Worm (Caenorhabditis elegans) whole organism, L3 larva: ENCODE data around the gene frpr-10.

Source experiments
- ama-1 ChIP-seq: fragments of 150-350 bp; optimal IDR thresholded peaks from 2 replicates; lab custom pipeline; 2018
- ceh-28 ChIP-seq: fragments of 150-350 bp; optimal IDR thresholded peaks from 2 replicates; lab custom pipeline; 2014; ENCODE audit warnings: missing biosample characterization, missing genetic modification reagents, missing genetic modification characterization
- elt-2 ChIP-seq: sonication (generic microtip); optimal IDR thresholded peaks from 2 replicates; lab custom pipeline; 2016; ENCODE audit warnings: missing genetic modification reagents, mild to moderate bottlenecking, missing genetic modification characterization, missing compliant biosample characterization
- jun-1 ChIP-seq: fragments of 150-350 bp; optimal IDR thresholded peaks from 2 replicates; lab custom pipeline; 2014; ENCODE audit warnings: missing biosample characterization, missing genetic modification reagents, missing genetic modification characterization
- lin-15B ChIP-seq: fragments of 150-350 bp; optimal IDR thresholded peaks from 2 replicates; lab custom pipeline; 2014; ENCODE audit warnings: missing biosample characterization, missing genetic modification characterization
- nfya-1 ChIP-seq: sonication (generic microtip); optimal IDR thresholded peaks from 2 replicates; lab custom pipeline; 2017; ENCODE audit warnings: missing genetic modification characterization, mild to moderate bottlenecking, missing compliant biosample characterization, antibody characterized with exemption, moderate library complexity; ENCODE audit not compliant: insufficient read depth
- nhr-12 ChIP-seq: fragments of 150-350 bp; optimal IDR thresholded peaks from 2 replicates; lab custom pipeline; 2014; ENCODE audit warnings: missing biosample characterization, missing genetic modification characterization
- nhr-237 ChIP-seq: fragments of 150-350 bp; optimal IDR thresholded peaks from 2 replicates; lab custom pipeline; 2014; ENCODE audit warnings: missing biosample characterization, missing genetic modification characterization
- nhr-28 ChIP-seq: fragments of 150-350 bp; optimal IDR thresholded peaks from 2 replicates; lab custom pipeline; 2014; ENCODE audit warnings: missing biosample characterization, missing genetic modification characterization
- nhr-43 ChIP-seq: sonication (generic microtip); optimal IDR thresholded peaks from 2 replicates; lab custom pipeline; 2016; ENCODE audit warnings: mild to moderate bottlenecking, missing genetic modification characterization, missing compliant biosample characterization; ENCODE audit not compliant: poor library complexity, severe bottlenecking
- pqm-1 ChIP-seq: fragments of 150-350 bp; optimal IDR thresholded peaks from 2 replicates; lab custom pipeline; 2017; ENCODE audit warnings: missing biosample characterization, missing genetic modification characterization, inconsistent platforms
- skn-1 ChIP-seq: fragments of 150-350 bp; optimal IDR thresholded peaks from 2 replicates; lab custom pipeline; 2014; ENCODE audit warnings: missing biosample characterization, missing genetic modification characterization
- unc-39 ChIP-seq: sonication (generic microtip); optimal IDR thresholded peaks from 4 replicates; lab custom pipeline; 2017; ENCODE audit warnings: missing biosample characterization, missing genetic modification characterization
- unc-62 ChIP-seq: fragments of 150-350 bp; sonication (generic microtip); optimal IDR thresholded peaks from 4 replicates; lab custom pipeline; 2014; ENCODE audit warnings: missing biosample characterization, missing genetic modification reagents, missing genetic modification characterization

DNA sequence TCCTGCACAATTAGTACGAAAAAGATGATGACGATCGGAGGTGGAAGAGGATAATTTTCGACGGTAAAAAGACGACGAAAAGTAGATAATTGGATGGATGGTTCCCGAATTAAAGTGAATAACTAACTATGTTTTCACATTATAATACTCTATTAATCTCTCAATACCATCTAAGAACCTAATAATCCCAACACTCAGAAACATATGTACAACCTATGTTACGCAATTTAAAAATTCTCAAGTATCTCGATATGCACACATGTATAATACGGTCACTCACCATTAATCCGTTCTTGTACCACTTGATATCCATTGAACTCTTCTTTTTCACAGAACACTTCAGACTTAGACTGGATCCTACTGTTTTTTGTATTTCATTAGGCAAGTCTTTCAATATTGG lies 43.2 kb downstream of the frpr-10 start:
- no peak for TF ChIP-seq unc-62 (GFP tag; lab: Kevin White, UChicago)
- no peak for TF ChIP-seq nhr-28 (tag; lab: Kevin White, UChicago)
- TF ChIP-seq nhr-43 (tag; lab: Kevin White, UChicago) = no peak
- no peak for TF ChIP-seq pqm-1 (tag; lab: Kevin White, UChicago)
- TF ChIP-seq jun-1 (tag; lab: Kevin White, UChicago) = no peak
- no peak for TF ChIP-seq lin-15B (tag; lab: Kevin White, UChicago)
- no peak for TF ChIP-seq nhr-237
- TF ChIP-seq skn-1 = no peak
- TF ChIP-seq nhr-12 (tag; lab: Kevin White, UChicago) = no peak
- no peak for TF ChIP-seq nfya-1 (tag; lab: Kevin White, UChicago)
- no peak for TF ChIP-seq elt-2 (tag; lab: Kevin White, UChicago)
- no peak for TF ChIP-seq unc-39
- no peak for TF ChIP-seq ceh-28
- TF ChIP-seq ama-1 = no peak
